Fruit fly (Drosophila melanogaster) whole organism, embryonic: ENCODE measurements around the gene yl.

Experiments used
- Ada2b ChIP-seq: fragments of 200-800 bp; sonication (Bioruptor generic); IDR thresholded peaks from 2 replicates; pipeline ENCODE4 v1.3.6; 2022; ENCODE audit warnings: missing biosample characterization, missing genetic modification characterization
- Asciz ChIP-seq: fragments of 200-800 bp; sonication (Bioruptor generic); optimal IDR thresholded peaks from 2 replicates; lab custom pipeline; 2017; ENCODE audit warnings: missing biosample characterization, mild to moderate bottlenecking, missing genetic modification characterization, missing genetic modification reagents
- Atf-2 ChIP-seq: fragments of 200-800 bp; sonication (Bioruptor generic); optimal IDR thresholded peaks from 2 replicates; lab custom pipeline; 2016; ENCODE audit warnings: missing biosample characterization, missing genetic modification characterization
- B-H1 ChIP-seq: fragments of 200-800 bp; sonication (Bioruptor generic); IDR thresholded peaks from 3 replicates; pipeline ENCODE4 v1.3.6; 2022; ENCODE audit warnings: missing biosample characterization, missing genetic modification characterization
- CG10654 ChIP-seq: fragments of 200-800 bp; sonication (Bioruptor generic); optimal IDR thresholded peaks from 2 replicates; lab custom pipeline; 2016; ENCODE audit warnings: missing biosample characterization, missing genetic modification characterization
- CG12071 ChIP-seq: fragments of 200-800 bp; sonication (Bioruptor generic); optimal IDR thresholded peaks from 3 replicates; lab custom pipeline; 2018; ENCODE audit warnings: missing biosample characterization, mild to moderate bottlenecking, missing genetic modification characterization
- CG1233 ChIP-seq: fragments of 200-800 bp; sonication (Bioruptor generic); optimal IDR thresholded peaks from 4 replicates; lab custom pipeline; 2018; ENCODE audit warnings: missing biosample characterization, mild to moderate bottlenecking, missing genetic modification characterization
- CG15073 ChIP-seq: fragments of 200-800 bp; sonication (Bioruptor generic); optimal IDR thresholded peaks from 2 replicates; lab custom pipeline; 2016; ENCODE audit warnings: missing biosample characterization, missing genetic modification characterization
- CG1602 ChIP-seq: fragments of 200-800 bp; sonication (Bioruptor generic); optimal IDR thresholded peaks from 3 replicates; lab custom pipeline; 2016; ENCODE audit warnings: missing biosample characterization, missing genetic modification characterization
- CG18262 ChIP-seq: fragments of 200-800 bp; optimal IDR thresholded peaks from 3 replicates; lab custom pipeline; 2019; ENCODE audit warnings: missing biosample characterization, mild to moderate bottlenecking, missing genetic modification characterization, moderate library complexity
- CG2712 ChIP-seq: fragments of 200-800 bp; optimal IDR thresholded peaks from 3 replicates; lab custom pipeline; 2019; ENCODE audit warnings: missing biosample characterization, mild to moderate bottlenecking, missing genetic modification characterization, moderate library complexity
- CG31388 ChIP-seq: fragments of 200-800 bp; sonication (Bioruptor generic); optimal IDR thresholded peaks from 2 replicates; lab custom pipeline; 2016; ENCODE audit warnings: missing biosample characterization, missing genetic modification characterization
- CG3726 ChIP-seq: fragments of 200-800 bp; sonication (Bioruptor generic); IDR thresholded peaks from 3 replicates; pipeline ENCODE4, ENCODE4 v1.3.6; 2022; ENCODE audit warnings: missing biosample characterization, missing genetic modification characterization
- CG4328 ChIP-seq: fragments of 200-800 bp; sonication (Bioruptor generic); optimal IDR thresholded peaks from 3 replicates; lab custom pipeline; 2017; ENCODE audit warnings: missing biosample characterization, missing genetic modification reagents, missing genetic modification characterization
- CG4820 ChIP-seq: fragments of 200-800 bp; sonication (Bioruptor generic); optimal IDR thresholded peaks from 3 replicates; lab custom pipeline; 2016; ENCODE audit warnings: missing biosample characterization, missing genetic modification characterization
- CG5953 ChIP-seq: fragments of 200-800 bp; sonication (Bioruptor generic); IDR thresholded peaks from 2 replicates; pipeline ENCODE4 v1.3.6; 2022; ENCODE audit warnings: missing biosample characterization, missing genetic modification characterization
- CG6765 ChIP-seq: fragments of 200-800 bp; sonication (Bioruptor generic); optimal IDR thresholded peaks from 3 replicates; lab custom pipeline; 2017; ENCODE audit warnings: missing biosample characterization, mild to moderate bottlenecking, missing genetic modification characterization
- CG7745 ChIP-seq: fragments of 200-800 bp; sonication (Bioruptor generic); optimal IDR thresholded peaks from 2 replicates; lab custom pipeline; 2018; ENCODE audit warnings: missing biosample characterization, mild to moderate bottlenecking, missing genetic modification characterization, moderate library complexity
- CHES-1-like ChIP-seq: fragments of 200-800 bp; sonication (Bioruptor generic); optimal IDR thresholded peaks from 2 replicates; lab custom pipeline; 2016; ENCODE audit warnings: missing biosample characterization, missing genetic modification characterization
- Chrac-16 ChIP-seq: fragments of 200-800 bp; sonication (Bioruptor generic); optimal IDR thresholded peaks from 3 replicates; lab custom pipeline; 2016; ENCODE audit warnings: missing biosample characterization, missing genetic modification characterization
- CrebB ChIP-seq: fragments of 200-800 bp; sonication (Bioruptor generic); optimal IDR thresholded peaks from 3 replicates; lab custom pipeline; 2018; ENCODE audit warnings: missing biosample characterization, mild to moderate bottlenecking, missing genetic modification characterization
- Dll ChIP-seq: fragments of 200-800 bp; sonication (Bioruptor generic); IDR thresholded peaks from 4 replicates; pipeline ENCODE4 v1.3.6; 2022; ENCODE audit warnings: missing biosample characterization, missing genetic modification characterization; ENCODE audit not compliant: partially characterized antibody
- Doc3 ChIP-seq: fragments of 200-800 bp; sonication (Bioruptor generic); IDR thresholded peaks from 3 replicates; pipeline ENCODE4 v1.3.6; 2022; ENCODE audit warnings: missing biosample characterization, missing genetic modification characterization; ENCODE audit not compliant: partially characterized antibody
- Drgx ChIP-seq: fragments of 200-800 bp; sonication (Bioruptor generic); IDR thresholded peaks from 2 replicates; pipeline ENCODE4 v1.3.6; 2022; ENCODE audit warnings: missing biosample characterization, missing genetic modification characterization
- H2.0 ChIP-seq: fragments of 200-800 bp; sonication (Bioruptor generic); IDR thresholded peaks from 2 replicates; pipeline ENCODE4 v1.3.6; 2022; ENCODE audit warnings: missing biosample characterization, missing genetic modification characterization
- Mrtf ChIP-seq: fragments of 200-800 bp; sonication (Bioruptor generic); IDR thresholded peaks from 3 replicates; pipeline ENCODE4 v1.3.6; 2022; ENCODE audit warnings: missing biosample characterization, missing genetic modification characterization
- Nf-YA ChIP-seq: fragments of 200-800 bp; sonication (Bioruptor generic); IDR thresholded peaks from 2 replicates; pipeline ENCODE4 v1.3.6; 2022; ENCODE audit warnings: missing biosample characterization, missing genetic modification characterization
- Oli ChIP-seq: fragments of 200-800 bp; sonication (Bioruptor generic); optimal IDR thresholded peaks from 2 replicates; lab custom pipeline; 2018; ENCODE audit warnings: missing biosample characterization, mild to moderate bottlenecking, missing genetic modification characterization, moderate library complexity
- Ssrp ChIP-seq: fragments of 200-800 bp; sonication (Bioruptor generic); optimal IDR thresholded peaks from 2 replicates; lab custom pipeline; 2018; ENCODE audit warnings: missing biosample characterization, mild to moderate bottlenecking, missing genetic modification characterization, moderate library complexity
- Xrp1 ChIP-seq: fragments of 200-800 bp; sonication (Bioruptor generic); IDR thresholded peaks from 2 replicates; pipeline ENCODE4 v1.3.6; 2022; ENCODE audit warnings: missing biosample characterization, missing genetic modification characterization
- ato ChIP-seq: fragments of 200-800 bp; sonication (Bioruptor generic); IDR thresholded peaks from 2 replicates; pipeline ENCODE4 v1.3.6; 2022; ENCODE audit warnings: missing biosample characterization, missing genetic modification characterization; ENCODE audit not compliant: partially characterized antibody
- az2 ChIP-seq: fragments of 200-800 bp; sonication (Bioruptor generic); optimal IDR thresholded peaks from 3 replicates; lab custom pipeline; 2016; ENCODE audit warnings: missing biosample characterization, missing genetic modification characterization
- bcd ChIP-seq: fragments of 200-800 bp; sonication (Bioruptor generic); optimal IDR thresholded peaks from 2 replicates; lab custom pipeline; 2017; ENCODE audit warnings: missing biosample characterization, mild to moderate bottlenecking, missing genetic modification characterization
- bsh ChIP-seq, 2 experiments: fragments of 200-800 bp; sonication (Bioruptor generic); optimal IDR thresholded peaks; 2 replicates each; lab custom pipeline; 2017 to 2018; ENCODE audit warnings: mild to moderate bottlenecking in 2 of 2, missing biosample characterization in 2 of 2, missing genetic modification characterization in 2 of 2, moderate library complexity in 1 of 2
- corto ChIP-seq: fragments of 200-800 bp; sonication (Bioruptor generic); optimal IDR thresholded peaks from 2 replicates; lab custom pipeline; 2016; ENCODE audit warnings: missing biosample characterization, mild to moderate bottlenecking, missing genetic modification characterization, moderate library complexity
- dmrt11E ChIP-seq: fragments of 200-800 bp; sonication (Bioruptor generic); optimal IDR thresholded peaks from 3 replicates; lab custom pipeline; 2018; ENCODE audit warnings: missing biosample characterization, mild to moderate bottlenecking, missing genetic modification characterization, moderate library complexity
- exex ChIP-seq: fragments of 200-800 bp; sonication (Bioruptor generic); optimal IDR thresholded peaks from 4 replicates; lab custom pipeline; 2018; ENCODE audit warnings: missing biosample characterization, mild to moderate bottlenecking, missing genetic modification characterization, moderate library complexity
- jigr1 ChIP-seq: fragments of 200-800 bp; sonication (Bioruptor generic); IDR thresholded peaks from 3 replicates; pipeline ENCODE4 v1.3.6; 2022; ENCODE audit warnings: missing biosample characterization, missing genetic modification characterization
- jing ChIP-seq: fragments of 200-800 bp; sonication (Bioruptor generic); optimal IDR thresholded peaks from 2 replicates; lab custom pipeline; 2018; ENCODE audit warnings: missing biosample characterization, mild to moderate bottlenecking, missing genetic modification characterization
- kay ChIP-seq: fragments of 200-800 bp; sonication (Bioruptor generic); optimal IDR thresholded peaks from 2 replicates; lab custom pipeline; 2016; ENCODE audit warnings: missing biosample characterization, missing genetic modification characterization
- org-1 ChIP-seq: fragments of 200-800 bp; sonication (Bioruptor generic); optimal IDR thresholded peaks from 2 replicates; lab custom pipeline; 2017; ENCODE audit warnings: missing biosample characterization, missing genetic modification characterization
- rib ChIP-seq: fragments of 200-800 bp; sonication (Bioruptor generic); IDR thresholded peaks from 2 replicates; pipeline ENCODE4 v1.3.6; 2022; ENCODE audit warnings: missing biosample characterization, missing genetic modification characterization
- sens ChIP-seq: fragments of 200-800 bp; sonication (Bioruptor generic); peaks from one replicate; lab custom pipeline; 2016; ENCODE audit warnings: missing biosample characterization, missing genetic modification characterization
- sima ChIP-seq: fragments of 200-800 bp; sonication (Bioruptor generic); optimal IDR thresholded peaks from 2 replicates; lab custom pipeline; 2016; ENCODE audit warnings: missing biosample characterization, missing genetic modification characterization
- sisA ChIP-seq: fragments of 200-800 bp; sonication (Bioruptor generic); IDR thresholded peaks from 2 replicates; pipeline ENCODE4 v1.3.6; 2022; ENCODE audit warnings: missing biosample characterization, missing genetic modification characterization
- slbo ChIP-seq: fragments of 200-800 bp; sonication (Bioruptor generic); IDR thresholded peaks from 2 replicates; pipeline ENCODE4 v1.3.6; 2022; ENCODE audit warnings: missing biosample characterization, missing genetic modification characterization
- tgo ChIP-seq: fragments of 200-800 bp; sonication (Bioruptor generic); IDR thresholded peaks from 3 replicates; pipeline ENCODE4 v1.3.6; 2022; ENCODE audit warnings: missing biosample characterization, missing genetic modification characterization
- unc-4 ChIP-seq: fragments of 200-800 bp; sonication (Bioruptor generic); IDR thresholded peaks from 2 replicates; pipeline ENCODE4 v1.3.6; 2022; ENCODE audit warnings: missing biosample characterization, missing genetic modification characterization; ENCODE audit not compliant: partially characterized antibody
- wor ChIP-seq: fragments of 200-800 bp; sonication (Bioruptor generic); IDR thresholded peaks from 2 replicates; pipeline ENCODE4 v1.3.6; 2022; ENCODE audit warnings: missing biosample characterization, missing genetic modification characterization

Gene yl

dm6 chrX:14214505-14215449 is 21.8 kb downstream of the yl start (continued):
- TF ChIP-seq CG1233 (GFP tag; lab: Kevin White, UChicago): peak; percentile 42
- no peak for TF ChIP-seq CHES-1-like (GFP tag; lab: Kevin White, UChicago)
- no peak for TF ChIP-seq corto (GFP tag; lab: Kevin White, UChicago)
- no peak for TF ChIP-seq CG1602
- TF ChIP-seq sima: no peak
- TF ChIP-seq bcd: peak; percentile 54
- TF ChIP-seq CG4820 (GFP tag; lab: Kevin White, UChicago): no peak
- TF ChIP-seq Xrp1 (GFP tag; lab: Robert Waterston, UW): 0 out of 2 replicates have a peak, but pooled peaks have one; percentile 19
- peak; percentile 36; the same call in 1 of the 2 replicates for TF ChIP-seq H2.0 (GFP tag; lab: Robert Waterston, UW)
- peak; percentile 54 for TF ChIP-seq sens (GFP tag; lab: Kevin White, UChicago)
- no peak for TF ChIP-seq Nf-YA (GFP tag; lab: Robert Waterston, UW)
- no peak for TF ChIP-seq CG7745 (tag; lab: Kevin White, UChicago)
- peak; percentile 34 for TF ChIP-seq CG18262 (tag; lab: Kevin White, UChicago)
- TF ChIP-seq unc-4 (GFP tag; lab: Robert Waterston, UW): no peak
- no peak for TF ChIP-seq CG12071
- TF ChIP-seq Atf-2 (GFP tag; lab: Kevin White, UChicago): no peak
- TF ChIP-seq sisA: peak; percentile 48; the same call in 1 of the 2 replicates
- TF ChIP-seq dmrt11E (tag; lab: Kevin White, UChicago): no peak
- TF ChIP-seq ato (GFP tag; lab: Robert Waterston, UW): no peak
- no peak for TF ChIP-seq CG10654
- TF ChIP-seq CG3726 (GFP tag; lab: Robert Waterston, UW): no peak
- TF ChIP-seq rib (GFP tag; lab: Robert Waterston, UW): no peak
- peak; percentile 86 for TF ChIP-seq Drgx (GFP tag; lab: Robert Waterston, UW)
- TF ChIP-seq CG31388 (GFP tag; lab: Kevin White, UChicago): no peak
- TF ChIP-seq exex (tag; lab: Kevin White, UChicago): no peak
- TF ChIP-seq jing (GFP tag; lab: Kevin White, UChicago): no peak
- peak; percentile 47 for TF ChIP-seq CG2712 (tag; lab: Kevin White, UChicago)
- peak; percentile 11; the same call in 1 of the 3 replicates for TF ChIP-seq B-H1 (GFP tag; lab: Robert Waterston, UW)
- peak; percentile 50 for TF ChIP-seq CG6765 (GFP tag; lab: Kevin White, UChicago)
- TF ChIP-seq kay (GFP tag; lab: Kevin White, UChicago): no peak
- TF ChIP-seq slbo (GFP tag; lab: Robert Waterston, UW): peak; percentile 69
- 0 out of 3 replicates have a peak, but pooled peaks have one; percentile 26 for TF ChIP-seq Mrtf (GFP tag; lab: Robert Waterston, UW)
- no peak for TF ChIP-seq CG15073 (GFP tag; lab: Kevin White, UChicago)
- TF ChIP-seq Chrac-16 (GFP tag; lab: Kevin White, UChicago): no peak
- TF ChIP-seq CG4328 (GFP tag; lab: Kevin White, UChicago): no peak
- no peak for TF ChIP-seq CG5953 (GFP tag; lab: Robert Waterston, UW)
- TF ChIP-seq bsh (GFP tag; optimal IDR thresholded peaks at IDR 0.05; lab: Kevin White, UChicago): peak; percentile 46 to 74
- no peak for TF ChIP-seq Dll (GFP tag; lab: Robert Waterston, UW)
- no peak for TF ChIP-seq az2 (GFP tag; lab: Kevin White, UChicago)
- peak; percentile 59 for TF ChIP-seq Oli
- no peak for TF ChIP-seq CrebB (tag; lab: Kevin White, UChicago)
- no peak for TF ChIP-seq Doc3 (GFP tag; lab: Robert Waterston, UW)
- peak; percentile 48; the same call in 1 of the 3 replicates for TF ChIP-seq tgo (GFP tag; lab: Robert Waterston, UW)
- peak; percentile 55 for TF ChIP-seq Ada2b
- peak; percentile 28 for TF ChIP-seq org-1 (GFP tag; lab: Kevin White, UChicago)
- TF ChIP-seq jigr1 (GFP tag; lab: Robert Waterston, UW): no peak
- TF ChIP-seq Ssrp: peak; percentile 28
- TF ChIP-seq Asciz (GFP tag; lab: Kevin White, UChicago): no peak
- no peak for TF ChIP-seq wor (GFP tag; lab: Robert Waterston, UW)
